Worm (Caenorhabditis elegans): ENCODE data around the gene R12B2.8.

R12B2.8 gene

ce11 chrIII:5876867-5877641, 53.3 kb downstream of the R12B2.8 start (continued):
- TF ChIP-seq lin-38 (GFP tag; IDR thresholded peaks at IDR 0.05) (no peak), F37D6.2 (tag; optimal IDR thresholded peaks at IDR 0.05) (no peak), tag-97 (GFP tag; IDR thresholded peaks at IDR 0.05) (no peak), ceh-28 (tag; optimal IDR thresholded peaks at IDR 0.05) (no peak), set-16 (GFP tag; IDR thresholded peaks at IDR 0.05) (no peak), T20F7.1 (GFP tag; optimal IDR thresholded peaks at IDR 0.05) (no peak), php-3 (GFP tag; IDR thresholded peaks at IDR 0.05) (0 out of 2 replicates have a peak, but pooled peaks have one; percentile 18), lin-13 (GFP tag; optimal IDR thresholded peaks at IDR 0.05) (no peak), aha-1 (tag) (peak; percentile 78), zag-1 (tag; optimal IDR thresholded peaks at IDR 0.05) (no peak), ztf-7 (tag; optimal IDR thresholded peaks at IDR 0.05) (no peak), F44E2.7 (GFP tag; IDR thresholded peaks at IDR 0.05) (no peak), jun-1 (tag; optimal IDR thresholded peaks at IDR 0.05) (no peak), dpl-1 (GFP tag; optimal IDR thresholded peaks at IDR 0.05) (no peak), ztf-11 (tag; optimal IDR thresholded peaks at IDR 0.05) (no peak), nhr-10 (tag; optimal IDR thresholded peaks at IDR 0.05) (no peak), hlh-11 (tag; optimal IDR thresholded peaks at IDR 0.05) (peak; percentile 65), T26A8.4 (GFP tag; IDR thresholded peaks at IDR 0.05) (no peak), fkh-10 (GFP tag; optimal IDR thresholded peaks at IDR 0.05) (no peak), madf-9 (GFP tag; conservative IDR thresholded peaks at IDR 0.05) (no peak), nhr-111 (GFP tag; optimal IDR thresholded peaks at IDR 0.05) (no peak), mdt-29 (GFP tag; IDR thresholded peaks at IDR 0.05) (peak; percentile 96), sdz-12 (GFP tag; optimal IDR thresholded peaks at IDR 0.05) (no peak), nhr-76 (tag; optimal IDR thresholded peaks at IDR 0.05) (no peak), mxl-2 (GFP tag; conservative IDR thresholded peaks at IDR 0.05) (no peak), lir-3 (tag; optimal IDR thresholded peaks at IDR 0.05) (no peak), zfp-2 (tag; optimal IDR thresholded peaks at IDR 0.05) (no peak), nhr-28 (tag; optimal IDR thresholded peaks at IDR 0.05) (peak; percentile 57), skn-1 (tag; optimal IDR thresholded peaks at IDR 0.05) (no peak), duxl-1 (tag; optimal IDR thresholded peaks at IDR 0.05; ENCODE audit: poor library complexity) (no peak), mep-1 (tag; optimal IDR thresholded peaks at IDR 0.05) (peak; percentile 34), pha-4 (GFP tag; IDR thresholded peaks at IDR 0.05) (no peak), pha-4 (tag; optimal IDR thresholded peaks at IDR 0.05) (no peak), rbr-2 (tag; optimal IDR thresholded peaks at IDR 0.05) (no peak), mes-2 (tag; optimal IDR thresholded peaks at IDR 0.05; ENCODE audit: poor library complexity, severe bottlenecking) (no peak), daf-8 (GFP tag; IDR thresholded peaks at IDR 0.05) (no peak), egl-43 (GFP tag; IDR thresholded peaks at IDR 0.05) (no peak), dmd-6 (GFP tag; IDR thresholded peaks at IDR 0.05) (peak; percentile 57), lin-29 (GFP tag; IDR thresholded peaks at IDR 0.05) (no peak), daf-12 (tag; optimal IDR thresholded peaks at IDR 0.05) (no peak), aly-2 (tag; optimal IDR thresholded peaks at IDR 0.05) (no peak), hif-1 (tag; optimal IDR thresholded peaks at IDR 0.05) (no peak), daf-19 (GFP tag; conservative IDR thresholded peaks at IDR 0.05) (no peak), saeg-2 (GFP tag; IDR thresholded peaks at IDR 0.05) (no peak), daf-16 (GFP tag; optimal IDR thresholded peaks at IDR 0.05) (no peak), daf-16 (tag; optimal IDR thresholded peaks at IDR 0.05) (peak; percentile 61)

Data from whole organism, L4 larva.